Worm (Caenorhabditis elegans) whole organism, L4 larva: ENCODE results near the gene F23F12.3.

ENCODE experiments used
- Y5F2A.4 ChIP-seq: fragments of 200-800 bp; sonication (Bioruptor generic); optimal IDR thresholded peaks from 2 replicates; lab custom pipeline; 2018; ENCODE audit warnings: mild to moderate bottlenecking, missing genetic modification characterization, missing compliant biosample characterization
- dmd-6 ChIP-seq: fragments of 200-800 bp; sonication (Bioruptor generic); IDR thresholded peaks from 2 replicates; pipeline ENCODE4 v1.3.6; 2022; ENCODE audit warnings: missing genetic modification reagents, missing genetic modification characterization, missing compliant biosample characterization
- hlh-30 ChIP-seq: sonication (generic microtip); optimal IDR thresholded peaks from 2 replicates; lab custom pipeline; 2017; ENCODE audit warnings: antibody characterized with exemption, mild to moderate bottlenecking, missing genetic modification characterization, missing compliant biosample characterization; ENCODE audit not compliant: insufficient read depth
- lin-13 ChIP-seq: fragments of 150-350 bp; optimal IDR thresholded peaks from 2 replicates; lab custom pipeline; 2014; ENCODE audit warnings: missing biosample characterization, missing genetic modification reagents, missing genetic modification characterization
- nhr-237 ChIP-seq: sonication (generic microtip); optimal IDR thresholded peaks from 2 replicates; lab custom pipeline; 2017; ENCODE audit warnings: missing biosample characterization, missing genetic modification characterization
- nhr-25 ChIP-seq: sonication (generic microtip); optimal IDR thresholded peaks from 2 replicates; lab custom pipeline; 2017; ENCODE audit warnings: missing genetic modification characterization, mild to moderate bottlenecking, missing compliant biosample characterization, antibody characterized with exemption, moderate library complexity, borderline replicate concordance; ENCODE audit not compliant: insufficient read depth
- nhr-6 ChIP-seq: fragments of 150-350 bp; optimal IDR thresholded peaks from 2 replicates; lab custom pipeline; 2014; ENCODE audit warnings: missing biosample characterization, missing genetic modification characterization
- tra-1 ChIP-seq: fragments of 200-800 bp; sonication (Bioruptor generic); IDR thresholded peaks from 2 replicates; pipeline ENCODE4 v1.3.6; 2022; ENCODE audit warnings: missing genetic modification reagents, missing genetic modification characterization, missing compliant biosample characterization

DNA sequence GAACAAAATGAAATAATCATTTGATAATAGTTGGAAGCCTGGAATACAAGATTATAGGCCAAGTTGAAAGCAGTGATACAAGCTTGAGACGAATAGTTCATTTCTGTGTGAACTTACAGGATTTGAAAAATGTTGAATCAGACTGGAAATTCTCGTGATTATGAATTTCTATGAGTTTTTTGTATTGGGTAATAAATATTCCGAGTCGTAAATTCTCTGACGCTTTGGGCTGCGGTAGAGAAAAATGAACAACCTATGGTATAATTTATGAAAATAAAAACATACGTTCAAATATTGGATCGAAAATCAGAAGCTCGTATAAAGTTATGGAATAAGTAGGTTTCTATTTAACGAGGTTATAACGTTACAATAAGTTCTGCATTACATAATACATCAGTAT is 7.5 kb upstream of the F23F12.3 start, which contains the start of gene srb-11:
- no peak for TF ChIP-seq Y5F2A.4 (GFP tag; lab: Kevin White, UChicago)
- no peak for TF ChIP-seq hlh-30
- TF ChIP-seq nhr-6 (tag; lab: Kevin White, UChicago), result no peak
- TF ChIP-seq dmd-6, result no peak
- no peak for TF ChIP-seq tra-1 (GFP tag; lab: Robert Waterston, UW)
- no peak for TF ChIP-seq nhr-237 (tag; lab: Kevin White, UChicago)
- no peak for TF ChIP-seq lin-13 (GFP tag; lab: Kevin White, UChicago)
- TF ChIP-seq nhr-25, result no peak
